Worm (Caenorhabditis elegans) whole organism, mixed stage, embryonic: Measurements from ENCODE around the gene sre-47.
A peak's percentile ranks its signal among the peaks of the same experiment; 100 is the strongest.
"Not testable (repeated sequence)": the region's sequence is repeated elsewhere in the genome, so short reads cannot be mapped to it uniquely, and the experiment has no call there.

Experiments used
- M03D4.4 ChIP-seq: sonication (generic microtip); optimal IDR thresholded peaks from 2 replicates; lab custom pipeline; 2017; ENCODE audit warnings: mild to moderate bottlenecking, missing genetic modification characterization, missing compliant biosample characterization
- blmp-1 ChIP-seq: fragments of 150-350 bp; optimal IDR thresholded peaks from 2 replicates; lab custom pipeline; 2014; ENCODE audit warnings: missing biosample characterization, missing genetic modification characterization
- ceh-39 ChIP-seq: fragments of 150-350 bp; optimal IDR thresholded peaks from 2 replicates; lab custom pipeline; 2014; ENCODE audit warnings: missing biosample characterization, missing genetic modification characterization
- ceh-43 ChIP-seq: fragments of 200-800 bp; sonication (Bioruptor generic); optimal IDR thresholded peaks from 2 replicates; lab custom pipeline; 2018; ENCODE audit warnings: mild to moderate bottlenecking, missing genetic modification characterization, moderate library complexity, missing compliant biosample characterization
- cnd-1 ChIP-seq: fragments of 200-800 bp; sonication (Bioruptor generic); optimal IDR thresholded peaks from 2 replicates; lab custom pipeline; 2018; ENCODE audit warnings: mild to moderate bottlenecking, missing genetic modification characterization, missing compliant biosample characterization
- drap-1 ChIP-seq: fragments of 200-800 bp; sonication (Bioruptor generic); optimal IDR thresholded peaks from 3 replicates; lab custom pipeline; 2018; ENCODE audit warnings: mild to moderate bottlenecking, missing genetic modification characterization, missing compliant biosample characterization
- elt-1 ChIP-seq: sonication (generic microtip); optimal IDR thresholded peaks from 2 replicates; lab custom pipeline; 2017; ENCODE audit warnings: missing genetic modification characterization, mild to moderate bottlenecking, missing compliant biosample characterization, antibody characterized with exemption, moderate library complexity, borderline replicate concordance; ENCODE audit not compliant: insufficient read depth
- elt-3 ChIP-seq: fragments of 150-350 bp; optimal IDR thresholded peaks from 2 replicates; lab custom pipeline; 2014; ENCODE audit warnings: missing biosample characterization, missing genetic modification characterization
- flh-1 ChIP-seq: fragments of 200-800 bp; sonication (Bioruptor generic); optimal IDR thresholded peaks from 2 replicates; lab custom pipeline; 2018; ENCODE audit warnings: mild to moderate bottlenecking, missing genetic modification characterization, moderate library complexity, missing compliant biosample characterization
- ham-2 ChIP-seq: fragments of 200-800 bp; sonication (Bioruptor generic); optimal IDR thresholded peaks from 2 replicates; lab custom pipeline; 2018; ENCODE audit warnings: mild to moderate bottlenecking, missing genetic modification characterization, missing compliant biosample characterization
- hlh-1 ChIP-seq: fragments of 150-350 bp; optimal IDR thresholded peaks from 2 replicates; lab custom pipeline; 2014; ENCODE audit warnings: missing biosample characterization, missing genetic modification reagents, missing genetic modification characterization
- lin-32 ChIP-seq: fragments of 200-800 bp; sonication (Bioruptor generic); optimal IDR thresholded peaks from 2 replicates; lab custom pipeline; 2018; ENCODE audit warnings: mild to moderate bottlenecking, missing genetic modification characterization, missing compliant biosample characterization
- lsy-2 ChIP-seq: fragments of 150-350 bp; optimal IDR thresholded peaks from 2 replicates; lab custom pipeline; 2014; ENCODE audit warnings: missing biosample characterization, missing genetic modification characterization
- mab-5 ChIP-seq: fragments of 150-350 bp; optimal IDR thresholded peaks from 2 replicates; lab custom pipeline; 2014; ENCODE audit warnings: missing biosample characterization, missing genetic modification characterization
- mep-1 ChIP-seq: fragments of 150-350 bp; optimal IDR thresholded peaks from 2 replicates; lab custom pipeline; 2017; ENCODE audit warnings: missing biosample characterization, missing genetic modification reagents, missing genetic modification characterization, inconsistent platforms
- mls-2 ChIP-seq: sonication (generic microtip); optimal IDR thresholded peaks from 2 replicates; lab custom pipeline; 2016; ENCODE audit warnings: mild to moderate bottlenecking, missing genetic modification characterization, moderate library complexity, missing compliant biosample characterization
- nhr-12 ChIP-seq: fragments of 150-350 bp; optimal IDR thresholded peaks from 2 replicates; lab custom pipeline; 2014; ENCODE audit warnings: missing biosample characterization, missing genetic modification characterization
- nhr-237 ChIP-seq: fragments of 150-350 bp; optimal IDR thresholded peaks from 2 replicates; lab custom pipeline; 2014; ENCODE audit warnings: missing biosample characterization, missing genetic modification characterization
- nhr-76 ChIP-seq: sonication (generic microtip); optimal IDR thresholded peaks from 2 replicates; lab custom pipeline; 2017; ENCODE audit warnings: missing biosample characterization, missing genetic modification characterization
- pha-4 ChIP-seq: fragments of 150-350 bp; optimal IDR thresholded peaks from 2 replicates; lab custom pipeline; 2018; ENCODE audit warnings: missing biosample characterization, missing genetic modification reagents, missing genetic modification characterization
- sem-2 ChIP-seq: fragments of 200-800 bp; sonication (Bioruptor generic); optimal IDR thresholded peaks from 2 replicates; lab custom pipeline; 2018; ENCODE audit warnings: mild to moderate bottlenecking, missing genetic modification characterization, missing compliant biosample characterization
- sptf-1 ChIP-seq: sonication (generic microtip); optimal IDR thresholded peaks from 2 replicates; lab custom pipeline; 2017; ENCODE audit warnings: mild to moderate bottlenecking, missing genetic modification characterization, moderate library complexity, missing compliant biosample characterization
- tbx-8 ChIP-seq: fragments of 200-800 bp; sonication (Bioruptor generic); optimal IDR thresholded peaks from 2 replicates; lab custom pipeline; 2018; ENCODE audit warnings: mild to moderate bottlenecking, missing genetic modification characterization, moderate library complexity, missing compliant biosample characterization
- unc-120 ChIP-seq: sonication (generic microtip); optimal IDR thresholded peaks from 2 replicates; lab custom pipeline; 2017; ENCODE audit warnings: missing genetic modification characterization, missing compliant biosample characterization; ENCODE audit not compliant: poor library complexity, severe bottlenecking
- unc-39 ChIP-seq: fragments of 150-350 bp; optimal IDR thresholded peaks from 2 replicates; lab custom pipeline; 2014; ENCODE audit warnings: missing biosample characterization, missing genetic modification characterization
- zip-8 ChIP-seq: fragments of 150-350 bp; optimal IDR thresholded peaks from 2 replicates; lab custom pipeline; 2014; ENCODE audit warnings: missing biosample characterization, missing genetic modification characterization
- ztf-11 ChIP-seq: fragments of 150-350 bp; optimal IDR thresholded peaks from 2 replicates; lab custom pipeline; 2014; ENCODE audit warnings: missing biosample characterization, missing genetic modification characterization

The sre-47 gene

DNA sequence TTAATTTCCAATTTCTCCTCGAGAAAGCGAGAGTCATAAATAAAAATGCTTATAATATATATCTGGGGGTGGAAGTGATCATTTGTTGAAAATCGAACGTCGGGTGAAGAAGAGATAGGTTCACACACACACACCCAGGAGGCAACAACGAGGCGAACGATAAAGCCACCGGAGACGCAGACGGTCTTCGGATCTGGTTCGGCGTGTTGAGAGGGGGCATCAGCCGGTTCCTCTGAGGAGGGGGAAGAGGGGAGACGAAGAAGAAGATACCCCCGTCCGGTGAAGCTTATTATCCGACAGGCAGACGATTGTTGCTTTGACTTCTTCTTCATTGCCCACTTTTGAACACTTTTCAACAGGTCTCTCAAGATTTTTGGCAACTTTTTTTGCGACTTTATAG, 20.3 kb upstream of the sre-47 start:
- TF ChIP-seq cnd-1 (tag; lab: Kevin White, UChicago) (no peak), ham-2 (GFP tag; lab: Kevin White, UChicago) (peak; percentile 53)
- TF ChIP-seq, all 35 proteins: peak for 1

DNA sequence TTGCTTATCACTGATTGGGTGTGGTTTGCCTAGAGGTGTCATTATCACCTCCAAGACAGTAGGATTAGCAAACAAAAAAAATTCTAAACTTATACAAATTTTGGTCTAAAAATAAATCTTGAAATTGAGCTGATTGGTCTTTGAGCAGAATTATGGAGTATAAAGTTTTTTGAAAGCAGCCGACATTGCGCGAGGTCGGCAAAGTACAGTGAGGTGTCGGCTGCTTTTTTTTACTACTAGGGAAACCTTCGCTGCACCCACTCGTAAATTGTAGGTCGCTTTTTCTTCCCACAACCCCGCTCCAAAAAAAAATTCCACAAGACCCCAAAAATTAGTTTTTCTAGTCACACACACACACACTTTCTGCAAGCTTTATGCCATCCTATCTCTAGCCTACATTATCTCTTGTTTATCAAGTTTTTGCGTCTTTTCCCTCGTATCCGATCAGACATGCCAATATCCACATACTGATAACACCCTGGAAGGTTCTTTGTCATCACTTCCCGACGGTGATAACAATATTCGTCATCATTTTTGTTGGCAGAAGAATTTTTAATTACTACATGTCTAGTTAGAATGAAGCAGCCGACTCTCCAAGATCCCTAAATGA, 19.5 kb upstream of the sre-47 start:
- no peak for TF ChIP-seq zip-8 (tag; lab: Kevin White, UChicago)
- peak; percentile 68 for TF ChIP-seq elt-3 (tag; lab: Kevin White, UChicago)

ce11 chrII:14002200-14002599, 17.7 kb upstream of the sre-47 start, which contains the start of gene F01D5.5:
Gene F01D5.5 (minus strand): TSS chrII:14002300.
- no peak for TF ChIP-seq ztf-11 (tag; lab: Kevin White, UChicago)
- no peak for TF ChIP-seq ham-2 (GFP tag; lab: Kevin White, UChicago)
- no peak for TF ChIP-seq cnd-1 (tag; lab: Kevin White, UChicago)
- TF ChIP-seq mab-5 (tag; lab: Kevin White, UChicago), result no peak
- TF ChIP-seq, all 35 proteins: peak for 0

DNA sequence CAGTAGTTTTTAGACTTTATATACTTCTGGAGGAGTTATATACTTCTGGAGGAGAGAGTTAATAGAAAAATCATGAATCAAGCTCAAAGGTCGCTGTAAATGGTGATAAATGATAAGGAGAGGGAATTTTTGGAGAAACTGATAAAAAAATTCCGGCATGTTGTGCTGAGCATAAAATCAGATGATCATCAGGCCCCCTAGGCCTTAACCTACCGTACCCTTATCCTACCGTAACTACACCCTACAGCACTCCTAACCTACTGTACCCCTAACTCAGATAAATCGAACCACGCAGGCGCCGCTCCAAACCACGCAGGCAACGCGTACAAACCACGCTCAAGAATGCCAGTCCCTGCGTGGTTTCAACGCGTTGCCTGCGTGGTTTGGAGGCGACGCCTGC, 15.6 kb upstream of the sre-47 start, which contains the start of gene F01D5.3:
F01D5.3 (minus strand) TSS at position 101 of the 400 bp plus-strand sequence.
- TF ChIP-seq unc-39; ztf-11 (tag; lab: Kevin White, UChicago); M03D4.4: not testable (repeated sequence)
- TF ChIP-seq, all 35 proteins: peak for 0; not testable (repeated sequence) for 35

DNA sequence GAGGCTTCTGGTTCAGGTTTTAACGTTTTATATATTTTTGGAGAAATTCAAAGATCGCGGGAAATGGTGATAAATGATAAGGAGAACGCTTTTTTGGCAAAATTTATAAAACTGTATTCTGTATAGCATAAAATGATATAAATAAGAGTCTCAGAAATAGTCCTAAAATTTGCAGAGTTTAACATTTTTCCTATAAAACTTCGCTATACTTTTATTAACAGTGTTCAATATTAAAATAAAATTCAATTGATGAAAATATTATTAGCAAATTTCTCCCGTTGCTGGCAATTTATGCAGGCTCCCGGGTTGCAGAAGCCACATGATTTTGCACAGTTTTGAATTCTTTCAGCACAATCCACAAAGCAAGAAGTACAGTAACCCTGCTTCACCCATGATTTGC, 14.5 kb upstream of the sre-47 start, which contains the start of gene F01D5.2:
F01D5.2 (minus strand) TSS at position 101 of the 400 bp plus-strand sequence.
- TF ChIP-seq ztf-11 (tag; lab: Kevin White, UChicago), result no peak
- TF ChIP-seq mls-2 (tag; lab: Kevin White, UChicago), result no peak
- no peak for TF ChIP-seq ceh-39 (tag; lab: Kevin White, UChicago)
- TF ChIP-seq pha-4 (tag; lab: Kevin White, UChicago), result no peak
- TF ChIP-seq nhr-237, result no peak
- TF ChIP-seq blmp-1 (tag; lab: Kevin White, UChicago), result no peak
- no peak for TF ChIP-seq ceh-43 (GFP tag; lab: Kevin White, UChicago)
- TF ChIP-seq sem-2 (GFP tag; lab: Kevin White, UChicago), result no peak
- TF ChIP-seq elt-1 (tag; lab: Kevin White, UChicago), result no peak
- no peak for TF ChIP-seq M03D4.4
- TF ChIP-seq lsy-2, result no peak
- TF ChIP-seq hlh-1 (tag; lab: Kevin White, UChicago), result no peak
- TF ChIP-seq unc-120 (tag; lab: Kevin White, UChicago), result no peak
- TF ChIP-seq elt-3 (tag; lab: Kevin White, UChicago), result no peak
- TF ChIP-seq zip-8 (tag; lab: Kevin White, UChicago), result no peak
- no peak for TF ChIP-seq mab-5 (tag; lab: Kevin White, UChicago)

- no peak for TF ChIP-seq lin-32 (GFP tag; lab: Kevin White, UChicago)
- TF ChIP-seq zip-8 (tag; lab: Kevin White, UChicago), result no peak
- no peak for TF ChIP-seq sem-2 (GFP tag; lab: Kevin White, UChicago)
- no peak for TF ChIP-seq mls-2 (tag; lab: Kevin White, UChicago)
- TF ChIP-seq ceh-43 (GFP tag; lab: Kevin White, UChicago), result no peak
- no peak for TF ChIP-seq tbx-8 (GFP tag; lab: Kevin White, UChicago)
- TF ChIP-seq sptf-1, result no peak
- TF ChIP-seq nhr-237, result no peak
- no peak for TF ChIP-seq M03D4.4
- no peak for TF ChIP-seq cnd-1 (tag; lab: Kevin White, UChicago)
- no peak for TF ChIP-seq nhr-76 (tag; lab: Kevin White, UChicago)
- no peak for TF ChIP-seq mep-1 (tag; lab: Kevin White, UChicago)
- TF ChIP-seq ztf-11 (tag; lab: Kevin White, UChicago), result no peak
- no peak for TF ChIP-seq flh-1 (GFP tag; lab: Kevin White, UChicago)
- no peak for TF ChIP-seq unc-39
- no peak for TF ChIP-seq drap-1 (GFP tag; lab: Kevin White, UChicago)
- TF ChIP-seq nhr-12 (tag; lab: Kevin White, UChicago), result no peak
- no peak for TF ChIP-seq blmp-1 (tag; lab: Kevin White, UChicago)
- no peak for TF ChIP-seq ham-2 (GFP tag; lab: Kevin White, UChicago)
- TF ChIP-seq, all 35 proteins: peak for 0
These were observed 13.5 kb upstream of the sre-47 start for ce11 chrII:13997989-13998388.
